Fruit fly (Drosophila melanogaster) whole organism, pupa: ENCODE results near the gene Ucp4B.

ENCODE experiments used
- CG13204 ChIP-seq: fragments of 200-800 bp; sonication (Bioruptor generic); optimal IDR thresholded peaks from 2 replicates; lab custom pipeline; 2018; ENCODE audit warnings: missing biosample characterization, mild to moderate bottlenecking, missing genetic modification characterization, moderate library complexity
- CG14655 ChIP-seq: fragments of 200-800 bp; sonication (Bioruptor generic); optimal IDR thresholded peaks from 3 replicates; lab custom pipeline; 2017; ENCODE audit warnings: mild to moderate bottlenecking, missing biosample characterization, missing genetic modification reagents, missing genetic modification characterization
- CG17806 ChIP-seq: fragments of 200-800 bp; sonication (Bioruptor generic); optimal IDR thresholded peaks from 2 replicates; lab custom pipeline; 2018; ENCODE audit warnings: missing biosample characterization, mild to moderate bottlenecking, missing genetic modification characterization, moderate library complexity
- CG34367 ChIP-seq: fragments of 200-800 bp; sonication (Bioruptor generic); optimal IDR thresholded peaks from 2 replicates; lab custom pipeline; 2018; ENCODE audit warnings: missing biosample characterization, mild to moderate bottlenecking, missing genetic modification characterization
- CG4496 ChIP-seq: fragments of 200-800 bp; sonication (Bioruptor generic); IDR thresholded peaks from 3 replicates; pipeline ENCODE4 v1.3.6; 2022; ENCODE audit warnings: missing biosample characterization, missing genetic modification characterization
- CG8301 ChIP-seq: fragments of 200-800 bp; sonication (Bioruptor generic); optimal IDR thresholded peaks from 2 replicates; lab custom pipeline; 2018; ENCODE audit warnings: missing biosample characterization, mild to moderate bottlenecking, missing genetic modification characterization
- CG9948 ChIP-seq: fragments of 200-800 bp; sonication (Bioruptor generic); optimal IDR thresholded peaks from 2 replicates; lab custom pipeline; 2018; ENCODE audit warnings: missing biosample characterization, mild to moderate bottlenecking, missing genetic modification characterization, moderate library complexity
- D1 ChIP-seq: fragments of 200-800 bp; sonication (Bioruptor generic); optimal IDR thresholded peaks from 2 replicates; lab custom pipeline; 2018; ENCODE audit warnings: missing biosample characterization, mild to moderate bottlenecking, missing genetic modification characterization, moderate library complexity
- EcR ChIP-seq: fragments of 200-800 bp; sonication (Bioruptor generic); optimal IDR thresholded peaks from 3 replicates; lab custom pipeline; 2019; ENCODE audit warnings: missing biosample characterization, missing genetic modification characterization, mild to moderate bottlenecking, moderate library complexity, missing genetic modification reagents
- Pif1A ChIP-seq: fragments of 200-800 bp; sonication (Bioruptor generic); optimal IDR thresholded peaks from 3 replicates; lab custom pipeline; 2016; ENCODE audit warnings: missing biosample characterization, missing genetic modification characterization
- Snoo ChIP-seq: fragments of 200-800 bp; sonication (Bioruptor generic); optimal IDR thresholded peaks from 3 replicates; lab custom pipeline; 2017; ENCODE audit warnings: missing biosample characterization, mild to moderate bottlenecking, missing genetic modification characterization, inconsistent platforms
- rn ChIP-seq: fragments of 200-800 bp; sonication (Bioruptor generic); IDR thresholded peaks from 2 replicates; pipeline ENCODE4 v1.3.6; 2022; ENCODE audit warnings: missing biosample characterization, missing genetic modification characterization

dm6 chr2L:5946728-5947127 is 22.9 kb upstream of the Ucp4B start:
- TF ChIP-seq D1 (no peak), CG17806 (tag; lab: Kevin White, UChicago) (no peak), CG13204 (GFP tag; lab: Kevin White, UChicago) (no peak), Snoo (tag; lab: Kevin White, UChicago) (no peak), rn (GFP tag; lab: Robert Waterston, UW) (no peak), CG34367 (tag; lab: Kevin White, UChicago) (no peak), EcR (GFP tag; lab: Kevin White, UChicago) (no peak), CG9948 (tag; lab: Kevin White, UChicago) (no peak), CG14655 (GFP tag; lab: Kevin White, UChicago) (no peak), CG8301 (tag; lab: Kevin White, UChicago) (no peak), CG4496 (GFP tag; lab: Robert Waterston, UW) (no peak), Pif1A (GFP tag; lab: Kevin White, UChicago) (no peak)
